Fruit fly (Drosophila melanogaster) whole organism, embryonic: Measurements from ENCODE around the gene dah.

Experiments
- Blimp-1 ChIP-seq: fragments of 200-800 bp; sonication (Bioruptor generic); optimal IDR thresholded peaks from 3 replicates; lab custom pipeline; 2018; ENCODE audit warnings: missing biosample characterization, missing genetic modification characterization, mild to moderate bottlenecking, moderate library complexity, missing genetic modification reagents
- CG10654 ChIP-seq: fragments of 200-800 bp; sonication (Bioruptor generic); optimal IDR thresholded peaks from 2 replicates; lab custom pipeline; 2016; ENCODE audit warnings: missing biosample characterization, missing genetic modification characterization
- CG11398 ChIP-seq: fragments of 200-800 bp; sonication (Bioruptor generic); optimal IDR thresholded peaks from 2 replicates; lab custom pipeline; 2016; ENCODE audit warnings: missing biosample characterization, missing genetic modification characterization
- CG12744 ChIP-seq: fragments of 200-800 bp; sonication (Bioruptor generic); optimal IDR thresholded peaks from 2 replicates; lab custom pipeline; 2016; ENCODE audit warnings: missing biosample characterization, missing genetic modification characterization
- CG13123 ChIP-seq: fragments of 200-800 bp; sonication (Bioruptor generic); optimal IDR thresholded peaks from 2 replicates; lab custom pipeline; 2016; ENCODE audit warnings: missing biosample characterization, missing genetic modification characterization
- CG16813 ChIP-seq: fragments of 200-800 bp; sonication (Bioruptor generic); IDR thresholded peaks from 3 replicates; pipeline ENCODE4 v1.3.6; 2022; ENCODE audit warnings: missing biosample characterization, missing genetic modification characterization; ENCODE audit not compliant: partially characterized antibody
- CG17359 ChIP-seq: fragments of 200-800 bp; sonication (Bioruptor generic); optimal IDR thresholded peaks from 3 replicates; lab custom pipeline; 2018; ENCODE audit warnings: missing biosample characterization, mild to moderate bottlenecking, missing genetic modification characterization, moderate library complexity
- CG17361 ChIP-seq: fragments of 200-800 bp; sonication (Bioruptor generic); IDR thresholded peaks from 3 replicates; pipeline ENCODE4 v1.3.6; 2022; ENCODE audit warnings: missing biosample characterization, missing genetic modification characterization
- CG17385 ChIP-seq: fragments of 200-800 bp; sonication (Bioruptor generic); optimal IDR thresholded peaks from 3 replicates; lab custom pipeline; 2018; ENCODE audit warnings: missing biosample characterization, mild to moderate bottlenecking, missing genetic modification characterization
- CG2202 ChIP-seq: fragments of 200-800 bp; sonication (Bioruptor generic); optimal IDR thresholded peaks from 2 replicates; lab custom pipeline; 2018; ENCODE audit warnings: missing biosample characterization, mild to moderate bottlenecking, missing genetic modification characterization
- CG2678 ChIP-seq: fragments of 200-800 bp; sonication (Bioruptor generic); optimal IDR thresholded peaks from 3 replicates; lab custom pipeline; 2019; ENCODE audit warnings: missing biosample characterization, mild to moderate bottlenecking, missing genetic modification characterization, moderate library complexity
- CG31224 ChIP-seq: fragments of 200-800 bp; sonication (Bioruptor generic); IDR thresholded peaks from 2 replicates; pipeline ENCODE4 v1.3.6; 2022; ENCODE audit warnings: missing biosample characterization, missing genetic modification characterization
- CG32772 ChIP-seq: fragments of 200-800 bp; sonication (Bioruptor generic); IDR thresholded peaks from 2 replicates; pipeline ENCODE4 v1.3.6; 2022; ENCODE audit warnings: missing biosample characterization, missing genetic modification characterization
- CG34422 ChIP-seq: fragments of 200-800 bp; sonication (Bioruptor generic); IDR thresholded peaks from 3 replicates; pipeline ENCODE4 v1.3.6; 2022; ENCODE audit warnings: missing biosample characterization, missing genetic modification characterization
- CG5180 ChIP-seq: fragments of 200-800 bp; sonication (Bioruptor generic); optimal IDR thresholded peaks from 3 replicates; lab custom pipeline; 2017; ENCODE audit warnings: missing biosample characterization, missing genetic modification characterization, mild to moderate bottlenecking, moderate library complexity, missing genetic modification reagents
- Dref ChIP-seq: fragments of 200-800 bp; sonication (Bioruptor generic); IDR thresholded peaks from 2 replicates; pipeline ENCODE4 v1.3.6; 2022; ENCODE audit warnings: missing biosample characterization, missing genetic modification characterization
- Drgx ChIP-seq: fragments of 200-800 bp; sonication (Bioruptor generic); IDR thresholded peaks from 2 replicates; pipeline ENCODE4 v1.3.6; 2022; ENCODE audit warnings: missing biosample characterization, missing genetic modification characterization
- Ets65A ChIP-seq: fragments of 200-800 bp; sonication (Bioruptor generic); peaks from one replicate; lab custom pipeline; 2016; ENCODE audit warnings: missing biosample characterization, missing genetic modification characterization
- Ets97D ChIP-seq: fragments of 200-800 bp; sonication (Bioruptor generic); optimal IDR thresholded peaks from 3 replicates; lab custom pipeline; 2016; ENCODE audit warnings: missing biosample characterization, missing genetic modification characterization
- Gug ChIP-seq: fragments of 200-800 bp; sonication (Bioruptor generic); IDR thresholded peaks from 4 replicates; pipeline ENCODE4 v1.3.6; 2022; ENCODE audit warnings: missing biosample characterization, missing genetic modification characterization
- Kr ChIP-seq: fragments of 200-800 bp; sonication (Bioruptor generic); optimal IDR thresholded peaks from 2 replicates; lab custom pipeline; 2017; ENCODE audit warnings: missing biosample characterization, mild to moderate bottlenecking, missing genetic modification characterization
- Mad ChIP-seq: fragments of 200-800 bp; sonication (Bioruptor generic); optimal IDR thresholded peaks from 2 replicates; lab custom pipeline; 2016; ENCODE audit warnings: missing biosample characterization, missing genetic modification characterization
- Med ChIP-seq: fragments of 200-800 bp; sonication (Bioruptor generic); peaks from one replicate; lab custom pipeline; 2016; ENCODE audit warnings: missing biosample characterization, missing genetic modification characterization, mild to moderate bottlenecking, inconsistent platforms, moderate library complexity
- Neu2 ChIP-seq: fragments of 200-800 bp; sonication (Bioruptor generic); optimal IDR thresholded peaks from 3 replicates; lab custom pipeline; 2016; ENCODE audit warnings: missing biosample characterization, missing genetic modification characterization, borderline replicate concordance
- Nf-YB ChIP-seq: fragments of 200-800 bp; sonication (Bioruptor generic); optimal IDR thresholded peaks from 3 replicates; lab custom pipeline; 2019; ENCODE audit warnings: missing biosample characterization, mild to moderate bottlenecking, missing genetic modification characterization, moderate library complexity
- Trl ChIP-seq, 3 experiments: fragments of >200 bp in 2 of 3; fragments of 200-800 bp in 1 of 3; sonication (Bioruptor generic) in 1 of 3; optimal IDR thresholded peaks; 2 replicates in 1 of 3; 3 replicates in 2 of 3; lab custom pipeline; 2016 to 2017; ENCODE audit warnings: missing biosample characterization in 1 of 3, missing genetic modification characterization in 1 of 3
- YL-1 ChIP-seq: fragments of 200-800 bp; sonication (Bioruptor generic); optimal IDR thresholded peaks from 3 replicates; lab custom pipeline; 2017; ENCODE audit warnings: missing biosample characterization, mild to moderate bottlenecking, missing genetic modification characterization
- al ChIP-seq: fragments of 200-800 bp; sonication (Bioruptor generic); IDR thresholded peaks from 2 replicates; pipeline ENCODE4 v1.3.6; 2022; ENCODE audit warnings: missing biosample characterization, missing genetic modification characterization
- amos ChIP-seq: fragments of 200-800 bp; sonication (Bioruptor generic); IDR thresholded peaks from 2 replicates; pipeline ENCODE4 v1.3.6; 2022; ENCODE audit warnings: missing biosample characterization, missing genetic modification characterization; ENCODE audit not compliant: partially characterized antibody
- cg ChIP-seq: fragments of 200-800 bp; sonication (Bioruptor generic); optimal IDR thresholded peaks from 3 replicates; lab custom pipeline; 2019; ENCODE audit warnings: missing biosample characterization, mild to moderate bottlenecking, missing genetic modification characterization, moderate library complexity
- chinmo ChIP-seq: fragments of 200-800 bp; sonication (Bioruptor generic); IDR thresholded peaks from 4 replicates; pipeline ENCODE4 v1.3.6; 2022; ENCODE audit warnings: missing biosample characterization, missing genetic modification characterization; ENCODE audit not compliant: partially characterized antibody
- ci ChIP-seq: fragments of 200-800 bp; sonication (Bioruptor generic); IDR thresholded peaks from 3 replicates; pipeline ENCODE4 v1.3.6; 2022; ENCODE audit warnings: missing biosample characterization, missing genetic modification characterization
- dimm ChIP-seq: fragments of 200-800 bp; sonication (Bioruptor generic); IDR thresholded peaks from 2 replicates; pipeline ENCODE4 v1.3.6; 2022; ENCODE audit warnings: missing biosample characterization, missing genetic modification characterization
- dm ChIP-seq: fragments of 200-800 bp; sonication (Bioruptor generic); optimal IDR thresholded peaks from 3 replicates; lab custom pipeline; 2016; ENCODE audit warnings: missing biosample characterization, missing genetic modification characterization
- hkb ChIP-seq, 2 experiments: fragments of 200-800 bp in 1 of 2; fragments of >200 bp in 1 of 2; sonication (Bioruptor generic) in 1 of 2; IDR thresholded peaks in 1 of 2; optimal IDR thresholded peaks in 1 of 2; 2 replicates each; pipeline versions ENCODE4 v1.3.6 to Lab custom; 2017 to 2022; ENCODE audit warnings: missing biosample characterization in 1 of 2, missing genetic modification characterization in 1 of 2
- insv ChIP-seq, 2 experiments: fragments of 200-800 bp; sonication (Bioruptor generic); optimal IDR thresholded peaks; 3 replicates each; lab custom pipeline; 2016 to 2018; ENCODE audit warnings: missing biosample characterization in 2 of 2, missing genetic modification characterization in 2 of 2
- jumu ChIP-seq: fragments of 200-800 bp; sonication (Bioruptor generic); optimal IDR thresholded peaks from 3 replicates; lab custom pipeline; 2016; ENCODE audit warnings: missing biosample characterization, missing genetic modification characterization
- lbe ChIP-seq: fragments of 200-800 bp; sonication (Bioruptor generic); optimal IDR thresholded peaks from 2 replicates; lab custom pipeline; 2016; ENCODE audit warnings: missing biosample characterization, mild to moderate bottlenecking, missing genetic modification characterization
- lola ChIP-seq, 3 experiments: fragments of >200 bp in 2 of 3; fragments of 200-800 bp in 1 of 3; sonication (Bioruptor generic) in 1 of 3; optimal IDR thresholded peaks; 2 replicates each; lab custom pipeline; 2017 to 2019; ENCODE audit warnings: missing biosample characterization in 3 of 3, missing genetic modification characterization in 3 of 3, mild to moderate bottlenecking in 1 of 3, moderate library complexity in 1 of 3
- oc ChIP-seq: fragments of 200-800 bp; sonication (Bioruptor generic); optimal IDR thresholded peaks from 2 replicates; lab custom pipeline; 2018; ENCODE audit warnings: missing biosample characterization, mild to moderate bottlenecking, missing genetic modification characterization, moderate library complexity
- otp ChIP-seq: fragments of 200-800 bp; sonication (Bioruptor generic); IDR thresholded peaks from 3 replicates; pipeline ENCODE4, ENCODE4 v1.3.6; 2022; ENCODE audit warnings: missing biosample characterization, missing genetic modification characterization
- pfk ChIP-seq: fragments of 200-800 bp; sonication (Bioruptor generic); optimal IDR thresholded peaks from 2 replicates; lab custom pipeline; 2018; ENCODE audit warnings: missing biosample characterization, mild to moderate bottlenecking, missing genetic modification characterization, moderate library complexity
- phol ChIP-seq: fragments of 200-800 bp; sonication (Bioruptor generic); optimal IDR thresholded peaks from 3 replicates; lab custom pipeline; 2018; ENCODE audit warnings: missing biosample characterization, mild to moderate bottlenecking, missing genetic modification characterization, moderate library complexity
- row ChIP-seq: fragments of 200-800 bp; sonication (Bioruptor generic); IDR thresholded peaks from 3 replicates; pipeline ENCODE4 v1.3.6; 2022; ENCODE audit warnings: missing biosample characterization, missing genetic modification characterization
- sd ChIP-seq: fragments of 200-800 bp; sonication (Bioruptor generic); optimal IDR thresholded peaks from 3 replicates; lab custom pipeline; 2018; ENCODE audit warnings: missing biosample characterization, mild to moderate bottlenecking, missing genetic modification characterization, moderate library complexity
- sens ChIP-seq: fragments of 200-800 bp; sonication (Bioruptor generic); peaks from one replicate; lab custom pipeline; 2016; ENCODE audit warnings: missing biosample characterization, missing genetic modification characterization
- slbo ChIP-seq: fragments of 200-800 bp; sonication (Bioruptor generic); IDR thresholded peaks from 2 replicates; pipeline ENCODE4 v1.3.6; 2022; ENCODE audit warnings: missing biosample characterization, missing genetic modification characterization
- sqz ChIP-seq: fragments of 200-800 bp; sonication (Bioruptor generic); optimal IDR thresholded peaks from 3 replicates; lab custom pipeline; 2018; ENCODE audit warnings: missing biosample characterization, mild to moderate bottlenecking, missing genetic modification characterization
- usp ChIP-seq: fragments of >200 bp; optimal IDR thresholded peaks from 2 replicates; lab custom pipeline; 2017; ENCODE audit warnings: missing biosample characterization, missing genetic modification characterization
- vvl ChIP-seq: fragments of 200-800 bp; sonication (Bioruptor generic); IDR thresholded peaks from 2 replicates; pipeline ENCODE4 v1.3.6; 2022; ENCODE audit warnings: missing biosample characterization, missing genetic modification characterization
- zf30C ChIP-seq: fragments of 200-800 bp; sonication (Bioruptor generic); optimal IDR thresholded peaks from 3 replicates; lab custom pipeline; 2018; ENCODE audit warnings: missing biosample characterization, mild to moderate bottlenecking, missing genetic modification characterization

The dah gene

DNA sequence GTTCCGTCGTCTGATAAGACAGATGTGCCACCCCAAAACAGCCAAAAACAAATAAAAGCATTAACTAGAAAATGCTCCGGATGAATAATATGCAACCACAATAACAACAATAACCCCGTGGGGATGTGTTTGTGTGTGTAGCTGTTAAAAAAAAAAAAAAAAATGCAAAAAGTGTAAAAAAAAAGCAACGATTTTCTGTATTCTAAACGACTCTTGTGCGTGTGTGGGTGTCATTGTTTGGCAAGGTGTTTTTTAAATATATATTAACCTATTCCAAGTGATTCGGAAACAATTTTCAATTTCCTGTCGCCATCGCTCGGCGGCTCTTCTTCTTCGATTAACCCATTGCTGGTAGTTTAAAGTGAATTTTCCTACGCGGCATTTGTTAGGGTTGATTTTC is 7.6 kb upstream of the dah start (continued):
- TF ChIP-seq al (GFP tag; lab: Robert Waterston, UW) (no peak), CG5180 (GFP tag; lab: Kevin White, UChicago) (no peak), Drgx (peak; percentile 43; the same call in 1 of the 2 replicates), Ets97D (GFP tag; lab: Kevin White, UChicago) (peak; percentile 11), CG17359 (tag; lab: Kevin White, UChicago) (peak; percentile 83), dimm (no peak), CG32772 (GFP tag; lab: Robert Waterston, UW) (peak; percentile 44; the same call in 1 of the 2 replicates), CG12744 (GFP tag; lab: Kevin White, UChicago) (no peak), sens (GFP tag; lab: Kevin White, UChicago) (peak; percentile 20), lola (GFP tag; optimal IDR thresholded peaks at IDR 0.05; lab: Kevin White, UChicago) (no peak), hkb (optimal IDR thresholded peaks at IDR 0.05; lab: Kevin White, UChicago) (no peak), hkb (GFP tag; IDR thresholded peaks at IDR 0.05; lab: Robert Waterston, UW) (peak; percentile 35; the same call in 1 of the 2 replicates), Kr (GFP tag; lab: Kevin White, UChicago) (no peak), chinmo (GFP tag; lab: Robert Waterston, UW) (0 out of 4 replicates have a peak, but pooled peaks have one; percentile 12), CG11398 (GFP tag; lab: Kevin White, UChicago) (no peak), CG17361 (no peak), CG17385 (GFP tag; lab: Kevin White, UChicago) (peak; percentile 84), insv (GFP tag; optimal IDR thresholded peaks at IDR 0.05; lab: Kevin White, UChicago) (no peak), cg (GFP tag; lab: Kevin White, UChicago) (peak; percentile 37), jumu (no peak), sqz (GFP tag; lab: Kevin White, UChicago) (peak; percentile 77), Ets65A (peak; percentile 6), CG2202 (tag; lab: Kevin White, UChicago) (no peak), CG10654 (GFP tag; lab: Kevin White, UChicago) (no peak), row (no peak), vvl (GFP tag; lab: Robert Waterston, UW) (0 out of 2 replicates have a peak, but pooled peaks have one; percentile 11), amos (GFP tag; lab: Robert Waterston, UW) (no peak), oc (no peak), ci (no peak), Med (GFP tag; lab: Kevin White, UChicago) (peak; percentile 51), CG31224 (GFP tag; lab: Robert Waterston, UW) (no peak), lbe (GFP tag; lab: Kevin White, UChicago) (peak; percentile 21), dm (GFP tag; lab: Kevin White, UChicago) (peak; percentile 4), Dref (peak; percentile 41; the same call in 1 of the 2 replicates)

DNA sequence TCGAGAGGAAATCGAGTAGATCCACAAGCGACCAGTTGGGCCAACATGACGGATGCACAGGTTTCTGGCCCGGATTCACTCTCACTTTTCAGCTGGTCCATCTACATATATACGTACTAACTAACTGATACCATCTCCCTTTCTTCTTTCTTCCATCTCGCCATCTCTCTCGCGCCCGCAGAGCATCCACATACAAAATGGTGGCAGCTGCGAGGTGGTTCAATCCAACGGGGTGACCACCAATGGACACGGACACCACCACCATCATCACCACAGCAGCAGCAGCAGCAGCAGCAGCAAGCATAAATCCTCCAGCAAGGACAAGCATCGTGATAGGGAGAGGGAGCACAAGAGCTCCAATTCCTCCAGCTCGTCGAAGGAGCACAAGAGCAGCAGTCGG is 7.2 kb upstream of the dah start:
- TF ChIP-seq Mad (GFP tag; lab: Kevin White, UChicago), result no peak
- TF ChIP-seq Gug (GFP tag; lab: Robert Waterston, UW), result no peak
- TF ChIP-seq Nf-YB (GFP tag; lab: Kevin White, UChicago), result no peak
- peak; percentile 49 for TF ChIP-seq Blimp-1 (GFP tag; lab: Kevin White, UChicago)
- TF ChIP-seq usp, result no peak
- TF ChIP-seq Neu2 (GFP tag; lab: Kevin White, UChicago), result peak; percentile 80
- TF ChIP-seq pfk (GFP tag; lab: Kevin White, UChicago), result no peak
- peak; percentile 3 for TF ChIP-seq phol
- TF ChIP-seq Trl (optimal IDR thresholded peaks at IDR 0.05; lab: Kevin White, UChicago), result no peak
- no peak for TF ChIP-seq Trl (GFP tag; optimal IDR thresholded peaks at IDR 0.05; lab: Kevin White, UChicago)
- TF ChIP-seq CG13123 (GFP tag; lab: Kevin White, UChicago), result no peak
- no peak for TF ChIP-seq slbo (GFP tag; lab: Robert Waterston, UW)
- no peak for TF ChIP-seq zf30C (GFP tag; lab: Kevin White, UChicago)
- TF ChIP-seq CG16813 (GFP tag; lab: Robert Waterston, UW), result no peak
- no peak for TF ChIP-seq otp
- TF ChIP-seq CG2678, result no peak
- no peak for TF ChIP-seq sd (tag; lab: Kevin White, UChicago)
- TF ChIP-seq YL-1 (GFP tag; lab: Kevin White, UChicago), result no peak
- TF ChIP-seq CG34422 (GFP tag; lab: Robert Waterston, UW), result no peak
